Worm (Caenorhabditis elegans): ENCODE measurements around the gene sur-7.

The sur-7 gene

DNA sequence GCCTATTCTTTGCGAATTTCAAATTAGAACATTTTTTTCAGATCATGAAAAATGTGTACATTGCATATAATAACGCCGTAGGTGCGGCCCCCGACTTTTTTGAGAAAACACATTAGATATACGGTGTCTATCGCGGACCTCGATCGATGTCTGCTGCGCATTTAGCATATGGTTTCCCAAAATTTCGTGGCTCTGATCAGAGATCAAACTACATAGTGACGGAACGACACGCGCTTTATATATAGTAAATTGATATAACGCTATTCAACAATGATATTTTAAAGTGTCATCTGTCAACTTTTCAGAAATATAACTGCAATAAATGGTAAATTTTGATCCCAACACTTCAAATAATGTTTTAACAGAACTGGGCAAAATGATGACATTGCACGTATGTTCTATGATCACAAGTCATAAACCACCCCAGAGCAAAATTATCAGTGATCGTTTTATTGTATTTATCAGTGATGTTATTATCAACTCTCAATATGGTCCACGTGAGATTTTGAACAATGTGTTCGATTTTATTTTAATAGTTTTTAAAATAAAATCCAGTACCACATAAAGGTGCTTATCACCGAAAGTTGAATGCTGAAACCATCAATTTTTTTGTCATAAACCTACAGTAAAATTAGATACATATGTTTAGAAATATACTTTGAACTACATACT lies 30.0 kb upstream of the sur-7 start:
- peak; percentile 28 for TF ChIP-seq atf-7 (tag; optimal IDR thresholded peaks at IDR 0.05)
- peak in 1 of 2 experiments; percentile 16 for TF ChIP-seq let-607 (tag; optimal IDR thresholded peaks at IDR 0.05)
- peak; percentile 78 for TF ChIP-seq nhr-80 (tag; optimal IDR thresholded peaks at IDR 0.05)
- TF ChIP-seq hmg-1.2 (GFP tag; IDR thresholded peaks at IDR 0.05) = no peak
- no peak for TF ChIP-seq pbrm-1 (GFP tag; IDR thresholded peaks at IDR 0.05)
- no peak for TF ChIP-seq snpc-4 (GFP tag; optimal IDR thresholded peaks at IDR 0.05)
- peak in 2 of 4 experiments; percentile 55 to 77 for TF ChIP-seq snpc-4 (tag; optimal IDR thresholded peaks at IDR 0.05)

DNA sequence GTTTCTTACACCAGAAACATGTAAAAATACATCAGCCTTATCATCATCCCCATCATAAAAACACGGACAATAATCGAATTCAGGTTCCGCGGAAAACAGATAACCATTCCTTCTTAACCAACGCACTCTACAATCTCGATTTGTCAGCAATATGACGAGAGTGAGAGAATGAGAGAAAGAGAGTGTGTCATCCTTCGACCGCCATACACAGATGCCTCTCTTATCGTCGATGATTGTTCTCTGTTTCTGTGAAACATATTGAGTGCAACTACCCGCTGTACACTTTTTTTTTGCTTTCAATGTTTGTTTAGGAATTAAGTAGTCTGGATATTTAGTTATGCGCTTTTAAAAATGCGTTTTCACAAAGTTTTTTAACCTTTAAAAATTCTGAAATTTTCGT lies 27.4 kb upstream of the sur-7 start:
- TF ChIP-seq zim-3 (tag; optimal IDR thresholded peaks at IDR 0.05) (no peak), zfh-2 (GFP tag; conservative IDR thresholded peaks at IDR 0.05) (no peak), sea-2 (GFP tag; IDR thresholded peaks at IDR 0.05) (no peak), athp-1 (tag; optimal IDR thresholded peaks at IDR 0.05) (no peak), let-607 (tag; optimal IDR thresholded peaks at IDR 0.05) (peak in 1 of 2 experiments; percentile 31), ceh-58 (GFP tag; IDR thresholded peaks at IDR 0.05) (no peak), nhr-80 (tag; optimal IDR thresholded peaks at IDR 0.05) (peak; percentile 91), ekl-4 (GFP tag; IDR thresholded peaks at IDR 0.05) (no peak), egl-18 (GFP tag; IDR thresholded peaks at IDR 0.05) (no peak), nhr-179 (tag; optimal IDR thresholded peaks at IDR 0.05) (no peak), snpc-4 (GFP tag; optimal IDR thresholded peaks at IDR 0.05) (no peak), snpc-4 (tag; optimal IDR thresholded peaks at IDR 0.05) (peak in 1 of 4 experiments; percentile 14), hmg-1.2 (GFP tag; IDR thresholded peaks at IDR 0.05) (0 out of 2 replicates have a peak, but pooled peaks have one; percentile 10), pha-4 (tag; optimal IDR thresholded peaks at IDR 0.05) (peak; percentile 71), tbp1 (GFP tag; optimal IDR thresholded peaks at IDR 0.05) (peak; percentile 36), attf-6 (GFP tag; IDR thresholded peaks at IDR 0.05) (no peak), cebp-1 (GFP tag; IDR thresholded peaks at IDR 0.05) (no peak), cebp-1 (tag; optimal IDR thresholded peaks at IDR 0.05) (peak; percentile 40), C06A6.2 (GFP tag; conservative IDR thresholded peaks at IDR 0.05) (no peak), ztf-26 (tag; optimal IDR thresholded peaks at IDR 0.05) (no peak), atf-7 (tag; optimal IDR thresholded peaks at IDR 0.05) (peak; percentile 24), ZK185.1 (tag; optimal IDR thresholded peaks at IDR 0.05; ENCODE audit: poor library complexity, severe bottlenecking) (no peak), lsl-1 (GFP tag; optimal IDR thresholded peaks at IDR 0.05) (no peak), F55B11.4 (tag; optimal IDR thresholded peaks at IDR 0.05; ENCODE audit: borderline replicate concordance, insufficient read depth) (no peak), F52B5.7 (tag; optimal IDR thresholded peaks at IDR 0.05) (no peak), K12H6.12 (tag; optimal IDR thresholded peaks at IDR 0.05) (no peak), chd-7 (tag; optimal IDR thresholded peaks at IDR 0.05) (no peak), lin-40 (tag; optimal IDR thresholded peaks at IDR 0.05) (peak; percentile 35)

DNA sequence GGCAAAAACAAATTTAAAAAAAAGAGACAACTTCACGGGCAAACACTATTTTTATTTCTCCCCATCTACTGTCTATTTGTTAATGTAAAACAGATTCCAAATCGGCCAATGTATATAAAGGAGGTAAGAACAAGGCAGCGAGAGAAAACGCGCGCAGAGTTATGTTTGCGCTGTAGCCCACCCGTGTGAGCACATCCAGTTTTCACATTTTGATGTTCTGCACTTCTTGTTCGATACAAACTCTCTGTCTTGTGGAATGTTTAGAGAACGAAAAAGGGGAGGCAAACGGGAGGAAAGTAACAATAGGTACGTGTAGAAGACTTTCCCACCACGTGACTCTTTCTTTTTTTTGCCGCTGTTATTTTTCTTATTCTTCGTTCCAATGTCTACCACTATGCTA lies 23.9 kb upstream of the sur-7 start:
- no peak for TF ChIP-seq akir-1 (GFP tag; optimal IDR thresholded peaks at IDR 0.05)
- TF ChIP-seq nhr-90 (tag; optimal IDR thresholded peaks at IDR 0.05) = no peak
- TF ChIP-seq B0035.1 (tag; optimal IDR thresholded peaks at IDR 0.05) = no peak
- TF ChIP-seq chd-7 (tag; optimal IDR thresholded peaks at IDR 0.05) = peak; percentile 10
- TF ChIP-seq atf-7 (tag; optimal IDR thresholded peaks at IDR 0.05) = no peak
- no peak for TF ChIP-seq ztf-25 (GFP tag; IDR thresholded peaks at IDR 0.05)
- no peak for TF ChIP-seq aptf-2 (GFP tag; conservative IDR thresholded peaks at IDR 0.05)
- TF ChIP-seq ceh-58 (GFP tag; IDR thresholded peaks at IDR 0.05) = no peak
- TF ChIP-seq snpc-3.4 (tag; optimal IDR thresholded peaks at IDR 0.05) = no peak
